Worm (Caenorhabditis elegans) whole organism, young adult: ENCODE data around the gene dars-2.

ENCODE experiments used
- B0019.2 ChIP-seq: fragments of 200-800 bp; sonication (Bioruptor generic); conservative IDR thresholded peaks from 2 replicates; pipeline ENCODE4 v1.3.6; 2022; ENCODE audit warnings: missing genetic modification reagents, missing genetic modification characterization, missing compliant biosample characterization
- B0035.1 ChIP-seq: sonication (generic microtip); optimal IDR thresholded peaks from 2 replicates; lab custom pipeline; 2016; ENCODE audit warnings: missing genetic modification characterization, mild to moderate bottlenecking, missing compliant biosample characterization, missing genotype, missing genetic modification reagents
- B0261.1 ChIP-seq: sonication (generic microtip); optimal IDR thresholded peaks from 2 replicates; lab custom pipeline; 2016; ENCODE audit warnings: mild to moderate bottlenecking, missing genetic modification characterization, moderate library complexity, missing compliant biosample characterization
- C17E4.6 ChIP-seq: fragments of 200-800 bp; sonication (Bioruptor generic); IDR thresholded peaks from 2 replicates; pipeline ENCODE4 v1.3.6; 2022; ENCODE audit warnings: missing genetic modification reagents, missing genetic modification characterization, missing compliant biosample characterization
- F10E7.11 ChIP-seq: sonication (generic microtip); optimal IDR thresholded peaks from 2 replicates; lab custom pipeline; 2017; ENCODE audit warnings: mild to moderate bottlenecking, missing genetic modification characterization, moderate library complexity, missing compliant biosample characterization
- F49E8.2 ChIP-seq: sonication (generic microtip); optimal IDR thresholded peaks from 3 replicates; lab custom pipeline; 2017; ENCODE audit warnings: missing genetic modification characterization, mild to moderate bottlenecking, missing compliant biosample characterization, antibody characterized with exemption, moderate library complexity; ENCODE audit not compliant: insufficient read depth
- F57A8.1 ChIP-seq: fragments of 200-800 bp; sonication (Bioruptor generic); optimal IDR thresholded peaks from 2 replicates; lab custom pipeline; 2018; ENCODE audit warnings: mild to moderate bottlenecking, missing genetic modification characterization, moderate library complexity, missing compliant biosample characterization
- F57C9.4 ChIP-seq: sonication (generic microtip); optimal IDR thresholded peaks from 2 replicates; lab custom pipeline; 2017; ENCODE audit warnings: mild to moderate bottlenecking, missing genetic modification characterization, missing compliant biosample characterization
- K12H6.12 ChIP-seq: fragments of 200-800 bp; sonication (Bioruptor generic); optimal IDR thresholded peaks from 2 replicates; lab custom pipeline; 2018; ENCODE audit warnings: mild to moderate bottlenecking, missing genetic modification characterization, missing compliant biosample characterization
- Y53F4B.3 ChIP-seq: fragments of 200-800 bp; sonication (Bioruptor generic); IDR thresholded peaks from 2 replicates; pipeline ENCODE4 v1.3.6; 2022; ENCODE audit warnings: missing genetic modification reagents, missing genetic modification characterization, missing compliant biosample characterization
- Y67H2A.10 ChIP-seq: fragments of 200-800 bp; sonication (Bioruptor generic); conservative IDR thresholded peaks from 2 replicates; pipeline ENCODE4 v1.3.6; 2022; ENCODE audit warnings: missing genetic modification reagents, missing genetic modification characterization, missing compliant biosample characterization
- ZK185.1 ChIP-seq: sonication (generic microtip); optimal IDR thresholded peaks from 2 replicates; lab custom pipeline; 2016; ENCODE audit warnings: mild to moderate bottlenecking, missing genetic modification characterization, missing compliant biosample characterization; ENCODE audit not compliant: poor library complexity, severe bottlenecking
- aptf-2 ChIP-seq: fragments of 200-800 bp; sonication (Bioruptor generic); conservative IDR thresholded peaks from 2 replicates; pipeline ENCODE4 v1.3.6; 2022; ENCODE audit warnings: missing genetic modification reagents, missing genetic modification characterization, missing compliant biosample characterization
- aptf-3 ChIP-seq: fragments of 200-800 bp; sonication (Bioruptor generic); IDR thresholded peaks from 2 replicates; pipeline ENCODE4 v1.3.6; 2022; ENCODE audit warnings: missing genetic modification characterization, missing compliant biosample characterization
- atf-7 ChIP-seq: sonication (generic microtip); optimal IDR thresholded peaks from 2 replicates; lab custom pipeline; 2017; ENCODE audit warnings: mild to moderate bottlenecking, missing genetic modification characterization, missing compliant biosample characterization
- attf-3 ChIP-seq: fragments of 200-800 bp; sonication (Bioruptor generic); conservative IDR thresholded peaks from 2 replicates; pipeline ENCODE4 v1.3.6; 2022; ENCODE audit warnings: missing genetic modification reagents, missing genetic modification characterization, missing compliant biosample characterization
- ccch-3 ChIP-seq: fragments of 200-800 bp; sonication (Bioruptor generic); optimal IDR thresholded peaks from 2 replicates; lab custom pipeline; 2018; ENCODE audit warnings: mild to moderate bottlenecking, missing genetic modification characterization, missing compliant biosample characterization
- cebp-1 ChIP-seq, 2 experiments: fragments of 200-800 bp in 1 of 2; sonication (Bioruptor generic) in 1 of 2; sonication (generic microtip) in 1 of 2; IDR thresholded peaks in 1 of 2; optimal IDR thresholded peaks in 1 of 2; 2 replicates each; pipeline versions ENCODE4 v1.3.6 to Lab custom; 2017 to 2022; ENCODE audit warnings: missing compliant biosample characterization in 2 of 2, missing genetic modification characterization in 2 of 2, mild to moderate bottlenecking in 1 of 2, missing genetic modification reagents in 1 of 2, moderate library complexity in 1 of 2
- cebp-2 ChIP-seq: fragments of 200-800 bp; sonication (Bioruptor generic); IDR thresholded peaks from 2 replicates; pipeline ENCODE4 v1.3.6; 2022; ENCODE audit warnings: missing genetic modification characterization, missing compliant biosample characterization
- dox-1 ChIP-seq: fragments of 200-800 bp; sonication (Bioruptor generic); IDR thresholded peaks from 2 replicates; pipeline ENCODE4 v1.3.6; 2022; ENCODE audit warnings: missing genetic modification reagents, missing genetic modification characterization, missing compliant biosample characterization
- dpff-1 ChIP-seq: sonication (generic microtip); optimal IDR thresholded peaks from 2 replicates; lab custom pipeline; 2017; ENCODE audit warnings: mild to moderate bottlenecking, missing genetic modification characterization, missing compliant biosample characterization
- dpl-1 ChIP-seq: fragments of 150-350 bp; optimal IDR thresholded peaks from 2 replicates; lab custom pipeline; 2014; ENCODE audit warnings: missing biosample characterization, missing genetic modification reagents, missing genetic modification characterization
- hrde-1 ChIP-seq: sonication (generic microtip); optimal IDR thresholded peaks from 2 replicates; lab custom pipeline; 2016; ENCODE audit warnings: missing genetic modification characterization, mild to moderate bottlenecking, missing compliant biosample characterization, moderate library complexity, missing genotype, missing genetic modification reagents, borderline replicate concordance
- lag-1 ChIP-seq: fragments of 200-800 bp; sonication (Bioruptor generic); IDR thresholded peaks from 2 replicates; pipeline ENCODE4 v1.3.6; 2022; ENCODE audit warnings: missing genetic modification reagents, missing genetic modification characterization, missing compliant biosample characterization
- lin-26 ChIP-seq: fragments of 200-800 bp; sonication (Bioruptor generic); IDR thresholded peaks from 2 replicates; pipeline ENCODE4 v1.3.6; 2022; ENCODE audit warnings: missing genetic modification reagents, missing genetic modification characterization, missing compliant biosample characterization
- lin-35 ChIP-seq, 3 experiments: fragments of 150-350 bp in 2 of 3; sonication (generic microtip) in 1 of 3; optimal IDR thresholded peaks; 2 replicates each; lab custom pipeline; 2014 to 2018; ENCODE audit warnings: missing biosample characterization in 3 of 3, missing genetic modification characterization in 3 of 3, missing genetic modification reagents in 3 of 3
- lsy-27 ChIP-seq: sonication (generic microtip); optimal IDR thresholded peaks from 2 replicates; lab custom pipeline; 2017; ENCODE audit warnings: missing genetic modification characterization, mild to moderate bottlenecking, missing compliant biosample characterization, antibody characterized with exemption, missing genotype, borderline replicate concordance; ENCODE audit not compliant: insufficient read depth
- madf-10 ChIP-seq: sonication (generic microtip); optimal IDR thresholded peaks from 2 replicates; lab custom pipeline; 2016; ENCODE audit warnings: mild to moderate bottlenecking, missing genetic modification characterization, missing compliant biosample characterization
- madf-8 ChIP-seq: fragments of 200-800 bp; sonication (Bioruptor generic); conservative IDR thresholded peaks from 2 replicates; pipeline ENCODE4 v1.3.6; 2022; ENCODE audit warnings: missing genetic modification reagents, missing genetic modification characterization, missing compliant biosample characterization
- nfya-2 ChIP-seq: fragments of 200-800 bp; sonication (Bioruptor generic); IDR thresholded peaks from 2 replicates; pipeline ENCODE4 v1.3.6; 2022; ENCODE audit warnings: missing genetic modification reagents, missing genetic modification characterization, missing compliant biosample characterization
- pha-4 ChIP-seq: fragments of 150-350 bp; sonication (generic microtip); optimal IDR thresholded peaks from 2 replicates; lab custom pipeline; 2014; ENCODE audit warnings: missing biosample characterization, missing genetic modification reagents, missing genetic modification characterization
- rec-8 ChIP-seq, 2 experiments: sonication (generic microtip); optimal IDR thresholded peaks; 2 replicates each; lab custom pipeline; 2016; ENCODE audit warnings: mild to moderate bottlenecking in 2 of 2, missing genetic modification characterization in 2 of 2, missing genetic modification reagents in 2 of 2, missing genotype in 2 of 2, missing biosample characterization in 1 of 2, missing compliant biosample characterization in 1 of 2, moderate library complexity in 1 of 2
- repo-1 ChIP-seq: sonication (generic microtip); optimal IDR thresholded peaks from 2 replicates; lab custom pipeline; 2017; ENCODE audit warnings: mild to moderate bottlenecking, missing genetic modification characterization, missing compliant biosample characterization
- snpc-1.1 ChIP-seq: sonication (generic microtip); optimal IDR thresholded peaks from 2 replicates; lab custom pipeline; 2017; ENCODE audit warnings: missing genetic modification characterization, mild to moderate bottlenecking, missing compliant biosample characterization, antibody characterized with exemption, moderate library complexity, missing genotype, missing genetic modification reagents; ENCODE audit not compliant: insufficient read depth
- unc-62 ChIP-seq: fragments of 150-350 bp; optimal IDR thresholded peaks from 2 replicates; lab custom pipeline; 2014; ENCODE audit warnings: missing biosample characterization, missing genetic modification reagents, missing genetic modification characterization
- xnd-1 ChIP-seq: sonication (generic microtip); optimal IDR thresholded peaks from 2 replicates; lab custom pipeline; 2016; ENCODE audit warnings: missing genotype, missing genetic modification reagents, missing genetic modification characterization, missing compliant biosample characterization
- ztf-18 ChIP-seq: sonication (generic microtip); optimal IDR thresholded peaks from 2 replicates; lab custom pipeline; 2016; ENCODE audit warnings: missing genotype, mild to moderate bottlenecking, missing genetic modification characterization, missing compliant biosample characterization
- ztf-6 ChIP-seq: fragments of 200-800 bp; sonication (Bioruptor generic); IDR thresholded peaks from 2 replicates; pipeline ENCODE4 v1.3.6; 2022; ENCODE audit warnings: missing genetic modification reagents, missing genetic modification characterization, missing compliant biosample characterization

The dars-2 gene

ce11 chrV:12001747-12002456 is 46.6 kb upstream of the dars-2 start, which contains the start of gene gcy-33 (continued):
- TF ChIP-seq dox-1 (GFP tag; lab: Robert Waterston, UW) (peak; percentile 82), hrde-1 (tag; lab: Kevin White, UChicago) (peak; percentile 83), cebp-1 (GFP tag; IDR thresholded peaks at IDR 0.05; lab: Robert Waterston, UW) (no peak), cebp-1 (tag; optimal IDR thresholded peaks at IDR 0.05; lab: Kevin White, UChicago) (peak; percentile 84), ztf-6 (peak; percentile 63; the same call in 1 of the 2 replicates), madf-8 (GFP tag; lab: Robert Waterston, UW) (peak; percentile 47), dpff-1 (tag; lab: Kevin White, UChicago) (peak; percentile 75), repo-1 (tag; lab: Kevin White, UChicago) (peak; percentile 93), atf-7 (tag; lab: Kevin White, UChicago) (peak; percentile 92), K12H6.12 (peak; percentile 70), lsy-27 (peak; percentile 64), nfya-2 (no peak), B0261.1 (tag; lab: Kevin White, UChicago) (peak; percentile 95), snpc-1.1 (tag; lab: Kevin White, UChicago) (no peak), unc-62 (no peak), lin-35 (GFP tag; optimal IDR thresholded peaks at IDR 0.05; lab: Kevin White, UChicago) (peak in 1 of 3 experiments; percentile 85), ztf-18 (tag; lab: Kevin White, UChicago) (peak; percentile 75), F57A8.1 (GFP tag; lab: Kevin White, UChicago) (peak; percentile 83), madf-10 (tag; lab: Kevin White, UChicago) (peak; percentile 89), F57C9.4 (tag; lab: Kevin White, UChicago) (no peak), ccch-3 (GFP tag; lab: Kevin White, UChicago) (no peak), B0019.2 (no peak), lag-1 (peak; percentile 85; the same call in 1 of the 2 replicates), C17E4.6 (GFP tag; lab: Robert Waterston, UW) (peak; percentile 81; the same call in 1 of the 2 replicates), Y53F4B.3 (GFP tag; lab: Robert Waterston, UW) (0 out of 2 replicates have a peak, but pooled peaks have one; percentile 32), dpl-1 (no peak), F49E8.2 (tag; lab: Kevin White, UChicago) (peak; percentile 59), ZK185.1 (tag; lab: Kevin White, UChicago) (peak; percentile 85), lin-26 (peak; percentile 92), attf-3 (GFP tag; lab: Robert Waterston, UW) (peak; percentile 67), pha-4 (no peak), cebp-2 (peak; percentile 85; the same call in 1 of the 2 replicates), Y67H2A.10 (GFP tag; lab: Robert Waterston, UW) (peak; percentile 28; the same call in 1 of the 2 replicates), F10E7.11 (tag; lab: Kevin White, UChicago) (peak; percentile 48), aptf-2 (no peak), B0035.1 (peak; percentile 72), aptf-3 (0 out of 2 replicates have a peak, but pooled peaks have one; percentile 62), rec-8 (tag; optimal IDR thresholded peaks at IDR 0.05; lab: Kevin White, UChicago) (peak; percentile 55 to 92), xnd-1 (no peak)
